Worm (Caenorhabditis elegans): ENCODE data around the gene F38E11.6.

F38E11.6 gene

DNA sequence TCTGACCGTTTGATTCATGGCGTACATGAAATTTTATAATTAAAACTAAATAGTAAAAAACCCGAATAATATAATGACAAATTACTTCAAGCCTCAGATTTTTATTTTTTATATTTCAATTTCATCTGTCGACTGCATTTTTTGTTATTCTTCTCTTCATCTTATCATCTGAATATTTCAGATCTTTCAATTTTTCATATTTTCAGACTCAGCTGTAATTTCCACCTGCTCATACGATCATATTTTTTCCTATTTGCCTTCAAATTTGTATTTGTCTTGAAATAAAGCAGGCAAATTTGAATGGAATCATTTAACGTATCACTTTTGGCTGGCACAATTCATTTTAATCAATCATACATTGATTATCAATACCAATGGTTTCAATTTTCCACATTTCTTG is 30.8 kb upstream of the F38E11.6 start, which contains the start of gene sru-4:
Gene sru-4 (plus strand): TSS at position 301 of the 400 bp plus-strand sequence.
- TF ChIP-seq ztf-22 (GFP tag; optimal IDR thresholded peaks at IDR 0.05) (no peak), nhr-90 (tag; optimal IDR thresholded peaks at IDR 0.05) (no peak), snpc-1.3 (tag; optimal IDR thresholded peaks at IDR 0.05; ENCODE audit: insufficient read depth) (no peak)

DNA sequence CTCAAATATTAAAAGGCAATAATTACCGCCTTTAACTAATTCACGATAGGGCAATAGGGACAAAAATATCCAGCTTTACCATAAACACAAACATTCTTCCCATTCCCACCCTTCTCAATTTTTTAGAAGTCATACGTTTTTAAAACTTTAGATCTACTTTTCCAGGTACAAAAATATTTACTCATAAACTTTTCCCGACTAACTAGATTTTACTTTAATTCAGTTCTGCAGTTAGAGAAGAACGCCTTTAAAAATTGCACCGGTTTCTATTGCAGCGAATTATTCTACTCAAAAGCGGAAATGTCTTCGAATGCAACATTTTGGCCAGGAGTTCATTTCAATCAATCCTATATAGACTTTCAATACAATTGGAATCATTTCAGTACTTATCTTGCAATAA is 29.0 kb upstream of the F38E11.6 start, which contains the start of gene sru-3:
Gene sru-3 (plus strand): TSS at position 301 of the 400 bp plus-strand sequence.
- TF ChIP-seq dpl-1 (GFP tag; optimal IDR thresholded peaks at IDR 0.05) = no peak
- no peak for TF ChIP-seq nhr-120 (GFP tag; IDR thresholded peaks at IDR 0.05)
- TF ChIP-seq F33H1.4 (GFP tag; IDR thresholded peaks at IDR 0.05) = no peak
- TF ChIP-seq F10E7.11 (tag; optimal IDR thresholded peaks at IDR 0.05) = no peak
- no peak for TF ChIP-seq ceh-79 (tag; optimal IDR thresholded peaks at IDR 0.05)
- no peak for TF ChIP-seq Y67H2A.10 (GFP tag; conservative IDR thresholded peaks at IDR 0.05)
- TF ChIP-seq lag-1 (GFP tag; IDR thresholded peaks at IDR 0.05) = no peak
- no peak for TF ChIP-seq xnd-1 (tag; optimal IDR thresholded peaks at IDR 0.05)
- no peak for TF ChIP-seq lsl-1 (GFP tag; optimal IDR thresholded peaks at IDR 0.05)
- TF ChIP-seq D2030.7 (GFP tag; IDR thresholded peaks at IDR 0.05) = no peak
- TF ChIP-seq zfh-2 (GFP tag; conservative IDR thresholded peaks at IDR 0.05) = no peak
- no peak for TF ChIP-seq unc-130 (GFP tag; optimal IDR thresholded peaks at IDR 0.05)
- TF ChIP-seq Y53G8AR.9 (GFP tag; conservative IDR thresholded peaks at IDR 0.05) = no peak
- no peak for TF ChIP-seq hmg-1.2 (GFP tag; IDR thresholded peaks at IDR 0.05)
- TF ChIP-seq attf-3 (GFP tag; conservative IDR thresholded peaks at IDR 0.05) = no peak
- no peak for TF ChIP-seq unc-62 (GFP tag; optimal IDR thresholded peaks at IDR 0.05)
- no peak for TF ChIP-seq let-526 (GFP tag; IDR thresholded peaks at IDR 0.05)
- no peak for TF ChIP-seq hlh-12 (tag; optimal IDR thresholded peaks at IDR 0.05)
- TF ChIP-seq efl-1 (GFP tag; optimal IDR thresholded peaks at IDR 0.05) = no peak
- TF ChIP-seq madf-3 (GFP tag; IDR thresholded peaks at IDR 0.05) = no peak

DNA sequence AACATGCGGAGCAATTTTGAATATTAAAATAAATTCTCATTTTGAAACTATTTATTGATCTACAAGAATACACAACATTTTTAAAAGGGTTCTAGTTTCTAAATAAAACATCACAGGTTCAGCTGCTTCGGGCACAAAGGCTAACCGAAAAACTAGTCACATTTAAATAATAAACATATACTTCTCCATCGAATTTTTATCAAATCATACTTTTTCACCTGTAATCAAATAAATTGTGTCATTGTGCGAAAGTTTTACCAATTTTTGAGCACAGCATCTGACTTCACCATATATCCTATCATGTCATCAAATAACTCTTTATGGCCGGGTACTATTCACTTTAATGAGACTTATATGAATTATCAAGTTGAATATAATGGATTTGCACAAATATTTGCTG is 23.0 kb upstream of the F38E11.6 start, which contains the start of gene sru-6:
Gene sru-6 (plus strand): TSS at position 301 of the 400 bp plus-strand sequence.
- no peak for TF ChIP-seq F57A8.1 (GFP tag; optimal IDR thresholded peaks at IDR 0.05)
- no peak for TF ChIP-seq attf-6 (GFP tag; IDR thresholded peaks at IDR 0.05)
- TF ChIP-seq ztf-6 (GFP tag; IDR thresholded peaks at IDR 0.05) = no peak
- TF ChIP-seq xnd-1 (tag; optimal IDR thresholded peaks at IDR 0.05) = no peak
- TF ChIP-seq akir-1 (GFP tag; optimal IDR thresholded peaks at IDR 0.05) = no peak
- no peak for TF ChIP-seq rpc-1 (optimal IDR thresholded peaks at IDR 0.05)
- no peak for TF ChIP-seq rpc-1 (tag; optimal IDR thresholded peaks at IDR 0.05)
- TF ChIP-seq lsy-27 (tag; optimal IDR thresholded peaks at IDR 0.05; ENCODE audit: borderline replicate concordance, insufficient read depth) = no peak
- no peak for TF ChIP-seq Y56A3A.18 (GFP tag; IDR thresholded peaks at IDR 0.05)
- TF ChIP-seq Y95B8A.8 (GFP tag; IDR thresholded peaks at IDR 0.05) = no peak
- TF ChIP-seq dox-1 (GFP tag; IDR thresholded peaks at IDR 0.05) = no peak
- TF ChIP-seq ceh-27 (GFP tag; optimal IDR thresholded peaks at IDR 0.05) = no peak
- TF ChIP-seq ztf-3 (GFP tag; optimal IDR thresholded peaks at IDR 0.05) = no peak
- no peak for TF ChIP-seq madf-3 (GFP tag; IDR thresholded peaks at IDR 0.05)
- TF ChIP-seq mes-4 (tag; optimal IDR thresholded peaks at IDR 0.05) = no peak

DNA sequence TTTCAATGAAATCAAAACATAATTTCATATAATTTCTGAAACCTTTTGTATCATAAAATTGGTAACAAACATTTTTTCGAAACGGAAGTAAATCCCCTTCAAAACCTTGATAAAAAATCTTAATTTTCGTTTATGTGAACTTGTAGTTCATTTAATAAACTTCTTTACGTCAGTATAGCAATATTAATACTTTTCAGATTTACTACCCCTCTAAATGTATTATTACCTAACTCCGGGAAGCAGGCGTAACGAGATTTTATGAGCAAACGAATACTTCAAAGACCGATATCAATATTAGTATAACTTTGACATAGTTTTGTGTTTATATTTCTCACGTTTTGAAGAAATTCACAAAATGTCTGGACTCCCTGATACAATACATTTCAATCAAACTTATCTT is 21.0 kb upstream of the F38E11.6 start, which contains the start of gene sru-1:
Gene sru-1 (plus strand): TSS at position 301 of the 400 bp plus-strand sequence.
- TF ChIP-seq pbrm-1 (GFP tag; IDR thresholded peaks at IDR 0.05) (no peak), mes-4 (tag; optimal IDR thresholded peaks at IDR 0.05) (no peak), madf-3 (GFP tag; IDR thresholded peaks at IDR 0.05) (no peak), ceh-79 (tag; optimal IDR thresholded peaks at IDR 0.05) (no peak), zfh-2 (GFP tag; conservative IDR thresholded peaks at IDR 0.05) (no peak), ztf-3 (GFP tag; optimal IDR thresholded peaks at IDR 0.05) (no peak), nhr-179 (tag; optimal IDR thresholded peaks at IDR 0.05) (no peak), lir-1 (GFP tag; conservative IDR thresholded peaks at IDR 0.05) (no peak), pha-4 (tag; optimal IDR thresholded peaks at IDR 0.05) (no peak), hrde-1 (tag; optimal IDR thresholded peaks at IDR 0.05; ENCODE audit: borderline replicate concordance) (no peak), F37B4.10 (GFP tag; IDR thresholded peaks at IDR 0.05) (no peak), tlf-1 (GFP tag; optimal IDR thresholded peaks at IDR 0.05) (no peak), akir-1 (GFP tag; optimal IDR thresholded peaks at IDR 0.05) (no peak), cebp-1 (GFP tag; IDR thresholded peaks at IDR 0.05) (no peak), cebp-1 (tag; optimal IDR thresholded peaks at IDR 0.05) (no peak)

Measured in whole organism, young adult.